Worm (Caenorhabditis elegans): Measurements from ENCODE around the gene best-5.
A peak's percentile ranks its signal among the peaks of the same experiment; 100 is the strongest.

Gene best-5

DNA sequence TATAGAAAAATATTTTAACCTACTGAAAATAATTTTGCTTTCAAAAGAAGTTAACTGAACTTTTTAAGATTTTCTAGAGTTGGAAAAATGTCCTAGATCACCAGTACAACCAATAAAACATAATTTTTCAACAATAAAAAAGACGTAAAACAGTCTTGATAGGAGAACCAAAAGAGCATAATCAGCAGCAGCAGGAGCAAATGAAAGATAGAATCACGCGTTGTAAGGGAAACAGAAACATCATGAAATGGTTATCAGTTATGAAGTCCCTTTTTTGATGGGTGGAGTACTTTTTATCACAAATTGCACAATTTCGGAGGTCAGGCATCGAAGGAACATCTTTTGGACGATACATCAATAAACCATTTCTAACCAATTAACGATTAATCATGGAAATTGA lies 31.9 kb upstream of the best-5 start:
- TF ChIP-seq Y75B8A.6 (GFP tag; IDR thresholded peaks at IDR 0.05): no peak
- peak in 1 of 2 experiments; percentile 34 for TF ChIP-seq mdl-1 (tag; optimal IDR thresholded peaks at IDR 0.05)
- TF ChIP-seq hlh-11 (tag; optimal IDR thresholded peaks at IDR 0.05): peak; percentile 84
- TF ChIP-seq pqm-1 (tag; optimal IDR thresholded peaks at IDR 0.05): peak; percentile 98
- TF ChIP-seq zag-1 (tag; optimal IDR thresholded peaks at IDR 0.05): no peak
- TF ChIP-seq tra-1 (GFP tag; IDR thresholded peaks at IDR 0.05): 0 out of 2 replicates have a peak, but pooled peaks have one; percentile 56
- TF ChIP-seq cey-2 (tag; optimal IDR thresholded peaks at IDR 0.05; ENCODE audit: borderline replicate concordance, insufficient read depth): no peak
- TF ChIP-seq hlh-30 (tag; optimal IDR thresholded peaks at IDR 0.05; ENCODE audit: insufficient read depth): peak; percentile 36
- TF ChIP-seq daf-16 (GFP tag; optimal IDR thresholded peaks at IDR 0.05): no peak
- TF ChIP-seq daf-16 (tag; optimal IDR thresholded peaks at IDR 0.05): peak; percentile 89
- peak; percentile 77 for TF ChIP-seq nhr-77 (tag; optimal IDR thresholded peaks at IDR 0.05)
- TF ChIP-seq dmd-6 (GFP tag; IDR thresholded peaks at IDR 0.05): peak; percentile 91
- peak; percentile 13 for TF ChIP-seq nhr-102 (tag; optimal IDR thresholded peaks at IDR 0.05)
- TF ChIP-seq php-3 (GFP tag; IDR thresholded peaks at IDR 0.05): peak; percentile 94
- TF ChIP-seq nhr-48 (tag; optimal IDR thresholded peaks at IDR 0.05): peak; percentile 27
- TF ChIP-seq dve-1 (tag; optimal IDR thresholded peaks at IDR 0.05; ENCODE audit: insufficient read depth): peak; percentile 73
- no peak for TF ChIP-seq nhr-11 (tag; optimal IDR thresholded peaks at IDR 0.05)
- peak; percentile 95 for TF ChIP-seq nhr-28 (tag; optimal IDR thresholded peaks at IDR 0.05)
- no peak for TF ChIP-seq egl-43 (GFP tag; IDR thresholded peaks at IDR 0.05)

DNA sequence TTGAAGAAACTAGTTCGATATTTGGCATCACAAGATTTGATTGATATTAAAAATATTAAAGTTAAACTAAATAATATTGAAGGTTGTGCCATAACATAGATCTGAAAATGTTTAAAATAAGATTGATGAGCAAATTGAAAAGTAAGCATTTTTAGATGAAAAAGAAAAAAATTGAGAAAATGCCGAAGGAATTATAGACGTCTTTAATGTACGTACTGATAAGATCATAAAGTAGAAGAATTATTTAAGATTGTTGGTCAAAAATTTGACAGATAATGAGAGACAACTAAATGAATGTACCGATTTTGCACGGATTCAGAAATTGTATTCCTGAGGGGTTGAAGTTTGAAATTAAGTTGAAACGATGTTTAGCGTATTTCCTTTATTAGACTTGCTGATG lies 30.1 kb upstream of the best-5 start, which contains the start of gene ncx-7:
Gene ncx-7, minus strand, starts transcription at position 101 of the 400 bp plus-strand sequence.
- no peak for TF ChIP-seq php-3 (GFP tag; IDR thresholded peaks at IDR 0.05)
- TF ChIP-seq pqm-1 (tag; optimal IDR thresholded peaks at IDR 0.05): peak; percentile 6
- no peak; the same call in 1 of the 2 replicates for TF ChIP-seq dmd-6 (GFP tag; IDR thresholded peaks at IDR 0.05)
- TF ChIP-seq egl-27 (tag; optimal IDR thresholded peaks at IDR 0.05): no peak
- no peak for TF ChIP-seq hlh-30 (tag; optimal IDR thresholded peaks at IDR 0.05; ENCODE audit: insufficient read depth)
- no peak for TF ChIP-seq dpl-1 (GFP tag; optimal IDR thresholded peaks at IDR 0.05)

DNA sequence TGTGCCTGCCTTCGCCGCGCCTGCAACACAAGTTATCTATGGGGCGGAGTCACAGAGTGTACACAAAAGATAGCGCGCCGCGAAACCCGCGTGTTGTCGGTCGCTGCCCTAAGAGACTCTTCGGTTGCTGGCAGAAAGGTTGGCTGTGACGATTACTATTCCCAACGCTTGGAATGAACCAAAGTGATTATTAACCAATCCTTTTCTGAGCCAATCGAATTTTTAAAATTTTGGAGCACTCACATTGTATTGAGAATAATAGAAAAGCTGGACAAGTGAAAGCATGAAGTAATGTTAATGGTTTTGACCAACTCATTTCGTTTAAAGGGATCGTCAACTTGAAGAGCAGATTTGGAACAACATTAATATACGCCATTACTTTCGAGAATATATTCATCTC lies 27.2 kb upstream of the best-5 start:
- TF ChIP-seq F10B5.3 (tag; optimal IDR thresholded peaks at IDR 0.05) (peak; percentile 64), dpl-1 (GFP tag; optimal IDR thresholded peaks at IDR 0.05) (peak; percentile 30), ZK546.5 (tag; optimal IDR thresholded peaks at IDR 0.05) (no peak), unc-62 (GFP tag; optimal IDR thresholded peaks at IDR 0.05 in 1 of 2) (peak in 1 of 2 experiments; percentile 35), unc-62 (tag; optimal IDR thresholded peaks at IDR 0.05) (no peak), mep-1 (tag; optimal IDR thresholded peaks at IDR 0.05) (peak; percentile 59), pha-4 (GFP tag; IDR thresholded peaks at IDR 0.05) (peak; percentile 48; the same call in 1 of the 2 replicates), pha-4 (tag; optimal IDR thresholded peaks at IDR 0.05) (no peak), ceh-28 (tag; optimal IDR thresholded peaks at IDR 0.05) (no peak), ceh-20 (GFP tag; IDR thresholded peaks at IDR 0.05) (no peak), F44E2.7 (GFP tag; IDR thresholded peaks at IDR 0.05) (no peak), arid-1 (GFP tag; conservative IDR thresholded peaks at IDR 0.05) (no peak), nhr-28 (tag; optimal IDR thresholded peaks at IDR 0.05) (peak; percentile 40), lir-3 (tag; optimal IDR thresholded peaks at IDR 0.05) (no peak), T20F7.1 (GFP tag; optimal IDR thresholded peaks at IDR 0.05) (no peak), attf-4 (tag; optimal IDR thresholded peaks at IDR 0.05) (peak; percentile 25), sdz-12 (GFP tag; optimal IDR thresholded peaks at IDR 0.05) (no peak), ztf-11 (tag; optimal IDR thresholded peaks at IDR 0.05) (no peak), nhr-237 (tag; optimal IDR thresholded peaks at IDR 0.05) (no peak), unc-39 (tag; optimal IDR thresholded peaks at IDR 0.05) (no peak), dmd-9 (GFP tag; IDR thresholded peaks at IDR 0.05) (no peak), aly-2 (tag; optimal IDR thresholded peaks at IDR 0.05) (no peak), fos-1 (tag; optimal IDR thresholded peaks at IDR 0.05) (no peak), hlh-30 (tag; optimal IDR thresholded peaks at IDR 0.05; ENCODE audit: insufficient read depth) (peak; percentile 68), Y105C5A.15 (GFP tag; IDR thresholded peaks at IDR 0.05) (no peak), dmd-8 (GFP tag; IDR thresholded peaks at IDR 0.05) (no peak), nhr-11 (tag; optimal IDR thresholded peaks at IDR 0.05) (peak; percentile 15), ceh-32 (tag; optimal IDR thresholded peaks at IDR 0.05; ENCODE audit: poor library complexity) (no peak), nhr-102 (tag; optimal IDR thresholded peaks at IDR 0.05) (peak; percentile 73), spr-1 (tag; optimal IDR thresholded peaks at IDR 0.05) (peak; percentile 16), spr-3 (GFP tag; optimal IDR thresholded peaks at IDR 0.05) (no peak), jun-1 (tag; optimal IDR thresholded peaks at IDR 0.05) (peak; percentile 7)
